Worm (Caenorhabditis elegans): ENCODE measurements around the gene R13D11.10.

DNA sequence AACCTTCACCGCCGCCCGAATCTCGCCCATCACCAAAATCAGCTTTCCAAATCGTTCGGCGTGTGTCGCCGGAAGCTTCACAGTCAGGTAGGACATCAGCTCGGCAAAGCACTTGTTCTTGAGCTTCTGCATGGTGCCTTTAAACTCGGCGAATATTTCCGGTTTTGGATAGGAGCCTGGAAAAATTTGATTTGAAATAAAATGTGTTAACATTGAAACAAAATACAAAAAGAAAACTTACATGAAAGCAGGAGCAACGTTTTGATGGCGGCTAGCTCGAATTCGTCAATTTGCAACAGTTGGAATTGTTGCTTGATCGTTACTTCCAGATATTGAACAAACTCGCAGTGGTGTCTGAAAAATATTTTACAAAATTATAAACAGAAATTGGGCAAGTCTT, 10.3 kb downstream of the R13D11.10 start:
- no peak for TF ChIP-seq hlh-1 (tag; optimal IDR thresholded peaks at IDR 0.05)
- TF ChIP-seq nhr-12 (tag; optimal IDR thresholded peaks at IDR 0.05) = no peak
- TF ChIP-seq zip-8 (tag; optimal IDR thresholded peaks at IDR 0.05) = no peak
- TF ChIP-seq unc-62 (GFP tag; optimal IDR thresholded peaks at IDR 0.05) = no peak
- TF ChIP-seq mep-1 (tag; optimal IDR thresholded peaks at IDR 0.05) = no peak
- TF ChIP-seq unc-39 (tag; optimal IDR thresholded peaks at IDR 0.05) = no peak
- no peak for TF ChIP-seq nhr-76 (tag; optimal IDR thresholded peaks at IDR 0.05)

Measured in whole organism, mixed stage, embryonic.